Fruit fly (Drosophila melanogaster) whole organism: ENCODE results near the gene brwl.

ENCODE experiments used
- CG8478 ChIP-seq: fragments of >200 bp; optimal IDR thresholded peaks from 2 replicates; lab custom pipeline; 2018; ENCODE audit warnings: inconsistent platforms
- Dll ChIP-seq: fragments of >200 bp; optimal IDR thresholded peaks from 2 replicates; lab custom pipeline; 2017
- EcR ChIP-seq, 2 experiments: fragments of >200 bp; optimal IDR thresholded peaks; 2 replicates each; lab custom pipeline; 2017; ENCODE audit warnings: missing biosample characterization in 2 of 2, missing genetic modification characterization in 2 of 2, missing genetic modification reagents in 2 of 2
- pan ChIP-seq: fragments of >200 bp; optimal IDR thresholded peaks from 2 replicates; lab custom pipeline; 2017
- psq ChIP-seq: fragments of >200 bp; optimal IDR thresholded peaks from 2 replicates; lab custom pipeline; 2017
- usp ChIP-seq: fragments of >200 bp; optimal IDR thresholded peaks from 2 replicates; lab custom pipeline; 2017; ENCODE audit warnings: missing biosample characterization, missing genetic modification characterization, mixed read lengths

Gene brwl

DNA sequence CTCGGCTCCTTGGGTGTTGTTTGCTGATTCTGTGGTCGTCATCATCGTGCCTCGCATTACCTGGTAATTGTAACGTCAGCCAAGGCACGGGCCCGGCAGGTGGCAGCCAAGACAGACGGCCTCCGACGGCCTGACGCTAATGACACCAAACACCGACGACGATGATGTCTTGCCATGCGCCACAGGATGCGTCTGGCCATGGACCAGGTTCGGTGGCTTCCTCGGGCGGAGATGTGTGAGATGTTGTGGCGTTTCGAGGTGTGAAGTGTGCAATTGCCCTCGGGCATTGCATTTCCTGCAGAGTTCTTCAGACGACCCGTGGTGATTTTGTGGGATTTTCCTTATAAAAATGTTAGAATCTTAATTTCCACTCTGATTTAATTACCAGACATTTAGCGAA, 33.4 kb downstream of the brwl start:
- TF ChIP-seq CG8478 (lab: Kevin White, UChicago): no peak
- no peak for TF ChIP-seq EcR (GFP tag; optimal IDR thresholded peaks at IDR 0.05; lab: Kevin White, UChicago)
- no peak for TF ChIP-seq pan
- no peak for TF ChIP-seq Dll (lab: Kevin White, UChicago)
- TF ChIP-seq psq (lab: Kevin White, UChicago): no peak
- TF ChIP-seq usp (GFP tag; lab: Kevin White, UChicago): no peak

DNA sequence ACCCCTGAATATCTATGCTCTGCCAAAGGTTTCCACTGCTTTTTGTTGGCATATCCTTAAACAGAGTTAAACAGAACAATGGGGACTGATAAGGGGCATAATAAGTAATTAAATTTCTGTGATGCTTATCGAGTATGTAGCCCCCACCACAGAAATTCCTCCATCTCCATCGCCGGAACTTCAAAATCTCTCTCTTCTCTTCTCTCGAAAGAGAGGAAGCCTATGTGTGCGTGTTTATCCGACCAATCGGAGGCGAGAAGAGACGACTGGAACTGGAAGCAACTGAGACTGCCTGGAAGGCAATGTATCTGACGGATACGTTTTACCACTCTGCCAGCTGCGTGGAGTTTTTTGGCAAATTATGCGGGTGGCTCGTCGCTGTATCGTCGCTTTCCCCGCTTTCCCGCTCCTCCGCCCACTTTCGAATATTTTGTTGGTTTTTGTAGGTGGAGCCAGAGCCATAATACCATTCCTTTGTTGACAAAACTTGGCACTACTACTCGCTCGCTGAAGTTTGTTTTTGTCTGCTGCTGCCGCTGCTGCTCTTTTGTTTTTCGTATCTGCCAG, 39.4 kb downstream of the brwl start, which contains the start of gene gcm2:
TSS of gene gcm2 (plus strand) at position 566 of the 567 bp plus-strand sequence.
- TF ChIP-seq Dll (lab: Kevin White, UChicago) (no peak), CG8478 (lab: Kevin White, UChicago) (no peak), pan (no peak)

dm6 chr2L:9609337-9609856, 40.7 kb downstream of the brwl start:
- TF ChIP-seq Dll (lab: Kevin White, UChicago) (no peak), CG8478 (lab: Kevin White, UChicago) (no peak)

DNA sequence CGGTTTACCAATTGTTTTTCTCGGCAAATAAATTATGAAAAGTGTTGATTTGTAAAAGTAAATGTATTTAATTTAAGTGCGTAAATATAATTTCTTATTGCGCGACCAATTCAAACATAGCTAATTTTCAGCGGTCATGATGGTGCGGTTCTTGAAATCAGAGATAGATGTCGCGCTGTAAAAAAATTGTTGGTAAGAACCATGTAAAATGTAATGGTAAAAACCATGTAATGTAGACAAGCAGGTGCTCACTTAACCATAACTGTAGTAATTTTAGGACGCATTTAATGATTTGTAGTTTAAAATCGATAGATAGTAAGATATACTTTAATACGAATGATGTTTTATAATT, 43.9 kb downstream of the brwl start:
- no peak for TF ChIP-seq usp (GFP tag; lab: Kevin White, UChicago)
- no peak for TF ChIP-seq psq (lab: Kevin White, UChicago)
- no peak for TF ChIP-seq pan
- TF ChIP-seq Dll (lab: Kevin White, UChicago): no peak
- TF ChIP-seq CG8478 (lab: Kevin White, UChicago): no peak
- no peak for TF ChIP-seq EcR (GFP tag; optimal IDR thresholded peaks at IDR 0.05; lab: Kevin White, UChicago)

DNA sequence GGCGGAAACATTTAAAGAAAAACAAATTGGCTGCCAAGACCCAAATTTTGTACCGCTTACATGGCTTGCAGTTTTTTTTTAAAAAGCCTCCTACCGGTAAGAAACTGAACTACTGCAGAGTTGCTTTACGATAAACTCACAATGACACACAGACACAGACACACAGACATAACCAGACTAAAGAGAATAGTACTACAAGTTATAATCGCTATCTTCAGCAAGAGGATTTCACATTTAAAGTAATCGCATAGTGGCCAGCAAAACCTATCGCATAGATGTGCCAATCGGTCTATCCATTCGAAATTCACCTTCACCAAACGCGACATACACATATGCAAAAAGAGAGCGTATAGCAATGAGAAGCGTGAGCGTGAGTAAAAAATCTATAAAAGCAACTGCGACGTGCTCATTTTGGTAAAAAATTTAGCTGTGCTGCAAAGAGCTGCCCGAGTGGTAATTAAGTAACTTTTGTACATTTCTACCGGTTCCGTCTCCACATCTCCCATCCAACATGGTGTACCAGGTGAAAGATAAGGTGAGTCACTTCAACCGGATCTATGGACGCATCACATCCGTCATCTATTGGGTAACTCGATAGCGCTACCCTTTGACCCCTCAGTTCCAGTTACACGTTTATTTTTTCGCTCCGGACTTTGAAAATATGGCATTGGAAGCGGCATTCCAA, 44.5 kb downstream of the brwl start, which contains the start of gene Trx2:
TSS of gene Trx2 (plus strand) at position 161 of the 685 bp plus-strand sequence.
- no peak for TF ChIP-seq Dll (lab: Kevin White, UChicago)
- no peak for TF ChIP-seq CG8478 (lab: Kevin White, UChicago)
- TF ChIP-seq psq (lab: Kevin White, UChicago): no peak
- no peak for TF ChIP-seq pan
- no peak for TF ChIP-seq usp (GFP tag; lab: Kevin White, UChicago)
- no peak for TF ChIP-seq EcR (GFP tag; optimal IDR thresholded peaks at IDR 0.05; lab: Kevin White, UChicago)

DNA sequence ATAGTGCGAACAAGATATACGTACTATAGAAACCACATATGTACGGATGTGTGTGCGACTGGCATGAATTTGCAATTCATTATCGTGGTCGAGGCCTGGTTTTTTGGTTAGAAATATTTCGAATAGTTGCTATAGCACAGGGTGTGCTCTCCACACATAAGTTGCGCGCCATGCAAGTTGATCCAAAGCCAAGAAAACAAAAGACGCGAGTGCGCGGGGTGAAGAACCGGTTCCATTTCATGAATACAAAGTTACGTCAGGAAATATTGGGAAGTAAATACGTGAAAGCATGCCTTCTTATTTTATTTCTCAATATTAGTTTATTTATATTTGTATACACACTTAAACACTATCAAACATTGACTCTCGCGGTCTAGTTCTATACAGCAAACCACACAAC, 45.2 kb downstream of the brwl start:
- TF ChIP-seq EcR (GFP tag; optimal IDR thresholded peaks at IDR 0.05; lab: Kevin White, UChicago): no peak
- no peak for TF ChIP-seq Dll (lab: Kevin White, UChicago)
- TF ChIP-seq pan: no peak
- no peak for TF ChIP-seq CG8478 (lab: Kevin White, UChicago)
- no peak for TF ChIP-seq usp (GFP tag; lab: Kevin White, UChicago)
- TF ChIP-seq psq (lab: Kevin White, UChicago): no peak

DNA sequence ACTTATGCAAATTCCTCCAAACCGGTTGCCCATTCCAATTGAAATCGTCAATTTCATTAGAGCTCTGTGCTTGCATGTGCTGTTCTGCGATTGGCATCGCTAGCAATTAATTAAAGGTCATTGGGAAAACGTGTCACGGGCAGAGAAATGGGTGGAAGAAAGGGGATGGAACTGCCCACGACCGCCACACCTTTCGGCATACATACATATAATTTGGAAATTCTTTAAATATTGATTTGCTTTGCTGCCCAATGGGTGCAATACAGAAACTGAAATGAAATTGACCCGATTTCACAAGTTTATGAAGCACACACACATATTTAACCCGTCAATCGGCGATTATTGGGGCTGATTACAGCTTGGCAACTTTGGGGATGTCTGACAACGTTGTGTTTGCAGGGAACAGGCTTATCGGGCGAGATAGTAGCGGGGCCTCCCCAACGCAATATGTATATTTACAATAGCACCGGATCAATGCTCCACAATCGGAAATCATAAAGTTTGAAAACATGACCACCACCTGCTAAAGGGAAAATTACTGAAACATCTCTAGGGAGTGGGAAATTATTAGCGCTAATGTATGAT, 46.1 kb downstream of the brwl start:
- no peak for TF ChIP-seq CG8478 (lab: Kevin White, UChicago)
- TF ChIP-seq usp (GFP tag; lab: Kevin White, UChicago): no peak
- no peak for TF ChIP-seq Dll (lab: Kevin White, UChicago)
- no peak for TF ChIP-seq pan
- TF ChIP-seq EcR (GFP tag; optimal IDR thresholded peaks at IDR 0.05; lab: Kevin White, UChicago): no peak
- no peak for TF ChIP-seq psq (lab: Kevin White, UChicago)

DNA sequence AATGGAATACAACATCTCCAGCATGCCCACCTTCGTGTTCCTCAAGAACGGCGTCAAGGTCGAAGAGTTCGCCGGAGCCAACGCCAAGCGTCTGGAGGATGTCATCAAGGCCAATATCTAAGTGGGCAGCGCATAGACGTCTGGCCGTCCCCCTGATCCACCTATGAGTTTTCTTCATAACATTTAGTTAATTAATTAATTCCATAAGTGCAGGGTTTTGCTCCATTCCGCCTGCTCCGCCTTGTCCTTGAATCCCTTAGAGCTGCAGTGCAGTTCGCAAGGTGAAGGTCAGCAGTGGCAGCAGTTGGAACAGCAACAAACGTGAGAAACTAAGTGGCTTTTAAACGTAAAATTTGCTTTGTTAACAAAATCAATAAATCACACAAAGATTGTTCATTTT, 46.9 kb downstream of the brwl start:
- TF ChIP-seq CG8478 (lab: Kevin White, UChicago) (no peak), psq (lab: Kevin White, UChicago) (no peak), pan (no peak), Dll (lab: Kevin White, UChicago) (no peak), EcR (GFP tag; optimal IDR thresholded peaks at IDR 0.05; lab: Kevin White, UChicago) (no peak), usp (GFP tag; lab: Kevin White, UChicago) (no peak)

dm6 chr2L:9615983-9616519, 47.4 kb downstream of the brwl start, which contains the start of gene GlcAT-S:
Gene GlcAT-S, plus strand, starts transcription at chr2L:9616469.
- no peak for TF ChIP-seq pan
- TF ChIP-seq usp (GFP tag; lab: Kevin White, UChicago): no peak
- TF ChIP-seq Dll (lab: Kevin White, UChicago): no peak
- no peak for TF ChIP-seq EcR (GFP tag; optimal IDR thresholded peaks at IDR 0.05; lab: Kevin White, UChicago)
- TF ChIP-seq CG8478 (lab: Kevin White, UChicago): no peak
- no peak for TF ChIP-seq psq (lab: Kevin White, UChicago)

- TF ChIP-seq usp (GFP tag; lab: Kevin White, UChicago) (no peak), psq (lab: Kevin White, UChicago) (no peak), CG8478 (lab: Kevin White, UChicago) (no peak), pan (no peak), EcR (GFP tag; optimal IDR thresholded peaks at IDR 0.05; lab: Kevin White, UChicago) (no peak), Dll (lab: Kevin White, UChicago) (no peak)
These were observed 48.0 kb downstream of the brwl start for dm6 chr2L:9616654-9617053.

- TF ChIP-seq psq (lab: Kevin White, UChicago) (no peak), usp (GFP tag; lab: Kevin White, UChicago) (no peak), EcR (GFP tag; optimal IDR thresholded peaks at IDR 0.05; lab: Kevin White, UChicago) (no peak), Dll (lab: Kevin White, UChicago) (no peak), pan (no peak), CG8478 (lab: Kevin White, UChicago) (no peak)
These were observed 49.2 kb downstream of the brwl start for dm6 chr2L:9617908-9618307.
